Worm (Caenorhabditis elegans): ENCODE data around the gene aco-2.

- TF ChIP-seq hmg-4 (GFP tag; optimal IDR thresholded peaks at IDR 0.05) (no peak), ama-1 (optimal IDR thresholded peaks at IDR 0.05) (no peak), F13C5.2 (tag; optimal IDR thresholded peaks at IDR 0.05) (no peak), tbx-37 (GFP tag; conservative IDR thresholded peaks at IDR 0.05) (no peak), flt-1 (GFP tag; IDR thresholded peaks at IDR 0.05) (no peak), B0310.2 (tag; optimal IDR thresholded peaks at IDR 0.05) (no peak), ceh-36 (tag; optimal IDR thresholded peaks at IDR 0.05) (no peak)
These were observed 23.1 kb upstream of the aco-2 start for ce11 chrIII:7950447-7950846.

Data from whole organism, early embryonic.